Fruit fly (Drosophila melanogaster) whole organism: ENCODE data around the gene CG33648.

Experiments used
- CG8478 ChIP-seq: fragments of >200 bp; optimal IDR thresholded peaks from 2 replicates; lab custom pipeline; 2018; ENCODE audit warnings: inconsistent platforms
- Dll ChIP-seq: fragments of >200 bp; optimal IDR thresholded peaks from 2 replicates; lab custom pipeline; 2017
- EcR ChIP-seq, 2 experiments: fragments of >200 bp; optimal IDR thresholded peaks; 2 replicates each; lab custom pipeline; 2017; ENCODE audit warnings: missing biosample characterization in 2 of 2, missing genetic modification characterization in 2 of 2, missing genetic modification reagents in 2 of 2
- pan ChIP-seq: fragments of >200 bp; optimal IDR thresholded peaks from 2 replicates; lab custom pipeline; 2017
- psq ChIP-seq: fragments of >200 bp; optimal IDR thresholded peaks from 2 replicates; lab custom pipeline; 2017
- usp ChIP-seq: fragments of >200 bp; optimal IDR thresholded peaks from 2 replicates; lab custom pipeline; 2017; ENCODE audit warnings: missing biosample characterization, missing genetic modification characterization, mixed read lengths

dm6 chr2L:14537432-14538221 lies 13.5 kb downstream of the CG33648 start:
- TF ChIP-seq usp (GFP tag; lab: Kevin White, UChicago) = no peak
- no peak for TF ChIP-seq pan (lab: Kevin White, UChicago)
- no peak for TF ChIP-seq Dll (lab: Kevin White, UChicago)
- no peak for TF ChIP-seq EcR (GFP tag; optimal IDR thresholded peaks at IDR 0.05; lab: Kevin White, UChicago)
- TF ChIP-seq psq = no peak
- TF ChIP-seq CG8478 (lab: Kevin White, UChicago) = no peak
